Fruit fly (Drosophila melanogaster) whole organism, embryonic: ENCODE results near the gene CG15602.
A peak's percentile ranks its signal among the peaks of the same experiment; 100 is the strongest.

Experiments used
- Antp ChIP-seq: fragments of 200-800 bp; sonication (Bioruptor generic); optimal IDR thresholded peaks from 3 replicates; lab custom pipeline; 2016; ENCODE audit warnings: missing biosample characterization, missing genetic modification characterization
- Atf-2 ChIP-seq: fragments of 200-800 bp; sonication (Bioruptor generic); optimal IDR thresholded peaks from 2 replicates; lab custom pipeline; 2016; ENCODE audit warnings: missing biosample characterization, missing genetic modification characterization
- Atf3 ChIP-seq: fragments of 200-800 bp; sonication (Bioruptor generic); optimal IDR thresholded peaks from 3 replicates; lab custom pipeline; 2016; ENCODE audit warnings: missing biosample characterization, missing genetic modification characterization
- Atf6 ChIP-seq: fragments of 200-800 bp; sonication (Bioruptor generic); IDR thresholded peaks from 2 replicates; pipeline ENCODE4 v1.3.6; 2022; ENCODE audit warnings: missing biosample characterization, missing genetic modification characterization
- BEAF-32 ChIP-seq: fragments of 200-800 bp; sonication (Bioruptor generic); optimal IDR thresholded peaks from 3 replicates; lab custom pipeline; 2017; ENCODE audit warnings: missing biosample characterization, missing genetic modification characterization, mild to moderate bottlenecking, moderate library complexity, missing genetic modification reagents
- CG11695 ChIP-seq: fragments of 200-800 bp; sonication (Bioruptor generic); IDR thresholded peaks from 3 replicates; pipeline ENCODE4 v1.3.6; 2022; ENCODE audit warnings: missing biosample characterization, missing genetic modification characterization
- CG12071 ChIP-seq: fragments of 200-800 bp; sonication (Bioruptor generic); optimal IDR thresholded peaks from 3 replicates; lab custom pipeline; 2018; ENCODE audit warnings: missing biosample characterization, mild to moderate bottlenecking, missing genetic modification characterization
- CG15011 ChIP-seq: fragments of 200-800 bp; sonication (Bioruptor generic); optimal IDR thresholded peaks from 3 replicates; lab custom pipeline; 2018; ENCODE audit warnings: missing biosample characterization, mild to moderate bottlenecking, missing genetic modification characterization
- CG1529 ChIP-seq: fragments of 200-800 bp; sonication (Bioruptor generic); optimal IDR thresholded peaks from 3 replicates; lab custom pipeline; 2018; ENCODE audit warnings: missing biosample characterization, missing genetic modification characterization
- CG1647 ChIP-seq: fragments of 200-800 bp; sonication (Bioruptor generic); optimal IDR thresholded peaks from 3 replicates; lab custom pipeline; 2016; ENCODE audit warnings: missing biosample characterization, missing genetic modification characterization
- CG17359 ChIP-seq: fragments of 200-800 bp; sonication (Bioruptor generic); optimal IDR thresholded peaks from 3 replicates; lab custom pipeline; 2018; ENCODE audit warnings: missing biosample characterization, mild to moderate bottlenecking, missing genetic modification characterization, moderate library complexity
- CG1832 ChIP-seq: fragments of 200-800 bp; sonication (Bioruptor generic); optimal IDR thresholded peaks from 2 replicates; lab custom pipeline; 2017; ENCODE audit warnings: missing biosample characterization, mild to moderate bottlenecking, missing genetic modification characterization, inconsistent platforms
- CG30403 ChIP-seq: fragments of 200-800 bp; sonication (Bioruptor generic); optimal IDR thresholded peaks from 3 replicates; lab custom pipeline; 2016; ENCODE audit warnings: missing biosample characterization, missing genetic modification characterization
- CG31388 ChIP-seq: fragments of 200-800 bp; sonication (Bioruptor generic); optimal IDR thresholded peaks from 2 replicates; lab custom pipeline; 2016; ENCODE audit warnings: missing biosample characterization, missing genetic modification characterization
- CG4707 ChIP-seq: fragments of 200-800 bp; sonication (Bioruptor generic); optimal IDR thresholded peaks from 2 replicates; lab custom pipeline; 2018; ENCODE audit warnings: missing biosample characterization, mild to moderate bottlenecking, missing genetic modification characterization, moderate library complexity
- CG6765 ChIP-seq: fragments of 200-800 bp; sonication (Bioruptor generic); optimal IDR thresholded peaks from 3 replicates; lab custom pipeline; 2017; ENCODE audit warnings: missing biosample characterization, mild to moderate bottlenecking, missing genetic modification characterization
- CG6813 ChIP-seq: fragments of 200-800 bp; sonication (Bioruptor generic); optimal IDR thresholded peaks from 2 replicates; lab custom pipeline; 2017; ENCODE audit warnings: missing biosample characterization, missing genetic modification characterization, mild to moderate bottlenecking, moderate library complexity, missing genetic modification reagents
- CG7745 ChIP-seq: fragments of 200-800 bp; sonication (Bioruptor generic); optimal IDR thresholded peaks from 2 replicates; lab custom pipeline; 2018; ENCODE audit warnings: missing biosample characterization, mild to moderate bottlenecking, missing genetic modification characterization, moderate library complexity
- CG7987 ChIP-seq: fragments of 200-800 bp; sonication (Bioruptor generic); optimal IDR thresholded peaks from 2 replicates; lab custom pipeline; 2018; ENCODE audit warnings: missing biosample characterization, mild to moderate bottlenecking, missing genetic modification characterization, moderate library complexity
- CG8089 ChIP-seq: fragments of 200-800 bp; sonication (Bioruptor generic); optimal IDR thresholded peaks from 3 replicates; lab custom pipeline; 2016; ENCODE audit warnings: missing biosample characterization, missing genetic modification characterization
- CG9727 ChIP-seq: fragments of 200-800 bp; sonication (Bioruptor generic); optimal IDR thresholded peaks from 3 replicates; lab custom pipeline; 2017; ENCODE audit warnings: missing biosample characterization, mild to moderate bottlenecking, missing genetic modification characterization
- CG9817 ChIP-seq: fragments of 200-800 bp; sonication (Bioruptor generic); optimal IDR thresholded peaks from 2 replicates; lab custom pipeline; 2018; ENCODE audit warnings: missing biosample characterization, mild to moderate bottlenecking, missing genetic modification characterization, moderate library complexity
- D ChIP-seq, 2 experiments: fragments of 200-800 bp in 1 of 2; fragments of >200 bp in 1 of 2; sonication (Bioruptor generic) in 1 of 2; optimal IDR thresholded peaks; 2 replicates in 1 of 2; 3 replicates in 1 of 2; lab custom pipeline; 2017; ENCODE audit warnings: mild to moderate bottlenecking in 1 of 2, missing biosample characterization in 1 of 2, missing genetic modification characterization in 1 of 2, missing genetic modification reagents in 1 of 2
- Dbx ChIP-seq: fragments of 200-800 bp; sonication (Bioruptor generic); IDR thresholded peaks from 3 replicates; pipeline ENCODE4 v1.3.6; 2022; ENCODE audit warnings: missing biosample characterization, missing genetic modification characterization
- ERR ChIP-seq: fragments of 200-800 bp; sonication (Bioruptor generic); optimal IDR thresholded peaks from 2 replicates; lab custom pipeline; 2016; ENCODE audit warnings: missing biosample characterization, missing genetic modification characterization
- Hand ChIP-seq: fragments of 200-800 bp; sonication (Bioruptor generic); optimal IDR thresholded peaks from 2 replicates; lab custom pipeline; 2017; ENCODE audit warnings: mild to moderate bottlenecking, missing biosample characterization, missing genetic modification reagents, missing genetic modification characterization
- MBD-R2 ChIP-seq: fragments of 200-800 bp; sonication (Bioruptor generic); IDR thresholded peaks from 2 replicates; pipeline ENCODE4 v1.3.6; 2022; ENCODE audit warnings: missing biosample characterization, missing genetic modification characterization
- Mrtf ChIP-seq: fragments of 200-800 bp; sonication (Bioruptor generic); IDR thresholded peaks from 3 replicates; pipeline ENCODE4 v1.3.6; 2022; ENCODE audit warnings: missing biosample characterization, missing genetic modification characterization
- NK7.1 ChIP-seq: fragments of 200-800 bp; sonication (Bioruptor generic); optimal IDR thresholded peaks from 3 replicates; lab custom pipeline; 2016; ENCODE audit warnings: missing biosample characterization, missing genetic modification characterization
- Oaz ChIP-seq: fragments of 200-800 bp; sonication (Bioruptor generic); IDR thresholded peaks from 2 replicates; pipeline ENCODE4 v1.3.6; 2022; ENCODE audit warnings: missing biosample characterization, missing genetic modification characterization
- Oli ChIP-seq: fragments of 200-800 bp; sonication (Bioruptor generic); optimal IDR thresholded peaks from 2 replicates; lab custom pipeline; 2018; ENCODE audit warnings: missing biosample characterization, mild to moderate bottlenecking, missing genetic modification characterization, moderate library complexity
- Rfx ChIP-seq: fragments of 200-800 bp; sonication (Bioruptor generic); IDR thresholded peaks from 2 replicates; pipeline ENCODE4 v1.3.6; 2022; ENCODE audit warnings: missing biosample characterization, missing genetic modification characterization
- Sox100B ChIP-seq: fragments of 200-800 bp; sonication (Bioruptor generic); optimal IDR thresholded peaks from 3 replicates; lab custom pipeline; 2018; ENCODE audit warnings: missing biosample characterization, mild to moderate bottlenecking, missing genetic modification characterization
- Xrp1 ChIP-seq: fragments of 200-800 bp; sonication (Bioruptor generic); IDR thresholded peaks from 2 replicates; pipeline ENCODE4 v1.3.6; 2022; ENCODE audit warnings: missing biosample characterization, missing genetic modification characterization
- ase ChIP-seq: fragments of 200-800 bp; sonication (Bioruptor generic); IDR thresholded peaks from 3 replicates; pipeline ENCODE4 v1.3.6; 2022; ENCODE audit warnings: missing biosample characterization, missing genetic modification characterization
- chn ChIP-seq: fragments of 200-800 bp; sonication (Bioruptor generic); optimal IDR thresholded peaks from 2 replicates; lab custom pipeline; 2016; ENCODE audit warnings: missing biosample characterization, missing genetic modification characterization
- dimm ChIP-seq: fragments of 200-800 bp; sonication (Bioruptor generic); IDR thresholded peaks from 2 replicates; pipeline ENCODE4 v1.3.6; 2022; ENCODE audit warnings: missing biosample characterization, missing genetic modification characterization
- dysf ChIP-seq: fragments of 200-800 bp; sonication (Bioruptor generic); IDR thresholded peaks from 3 replicates; pipeline ENCODE4 v1.3.6; 2022; ENCODE audit warnings: missing biosample characterization, missing genetic modification characterization
- en ChIP-seq: fragments of 200-800 bp; sonication (Bioruptor generic); optimal IDR thresholded peaks from 2 replicates; lab custom pipeline; 2016; ENCODE audit warnings: missing biosample characterization, missing genetic modification characterization
- gro ChIP-seq: fragments of 200-800 bp; sonication (Bioruptor generic); optimal IDR thresholded peaks from 2 replicates; lab custom pipeline; 2016; ENCODE audit warnings: missing biosample characterization, missing genetic modification characterization
- mirr ChIP-seq: fragments of 200-800 bp; sonication (Bioruptor generic); optimal IDR thresholded peaks from 3 replicates; lab custom pipeline; 2018; ENCODE audit warnings: missing biosample characterization, mild to moderate bottlenecking, missing genetic modification characterization
- nerfin-1 ChIP-seq: fragments of 200-800 bp; sonication (Bioruptor generic); optimal IDR thresholded peaks from 3 replicates; lab custom pipeline; 2019; ENCODE audit warnings: missing biosample characterization, mild to moderate bottlenecking, missing genetic modification characterization, moderate library complexity
- sd ChIP-seq: fragments of 200-800 bp; sonication (Bioruptor generic); optimal IDR thresholded peaks from 3 replicates; lab custom pipeline; 2018; ENCODE audit warnings: missing biosample characterization, mild to moderate bottlenecking, missing genetic modification characterization, moderate library complexity
- sr ChIP-seq: fragments of 200-800 bp; sonication (Bioruptor generic); IDR thresholded peaks from 3 replicates; pipeline ENCODE4 v1.3.6; 2022; ENCODE audit warnings: missing biosample characterization, missing genetic modification characterization
- toy ChIP-seq: fragments of 200-800 bp; sonication (Bioruptor generic); IDR thresholded peaks from 2 replicates; pipeline ENCODE4 v1.3.6; 2022; ENCODE audit warnings: missing biosample characterization, missing genetic modification characterization
- unpg ChIP-seq: fragments of 200-800 bp; sonication (Bioruptor generic); optimal IDR thresholded peaks from 3 replicates; lab custom pipeline; 2018; ENCODE audit warnings: missing biosample characterization, mild to moderate bottlenecking, missing genetic modification characterization, moderate library complexity
- wdn ChIP-seq: fragments of 200-800 bp; sonication (Bioruptor generic); IDR thresholded peaks from 2 replicates; pipeline ENCODE4 v1.3.6; 2022; ENCODE audit warnings: missing biosample characterization, missing genetic modification characterization
- zen ChIP-seq: fragments of 200-800 bp; sonication (Bioruptor generic); optimal IDR thresholded peaks from 3 replicates; lab custom pipeline; 2018; ENCODE audit warnings: missing biosample characterization, mild to moderate bottlenecking, missing genetic modification characterization, moderate library complexity
- zf30C ChIP-seq: fragments of 200-800 bp; sonication (Bioruptor generic); optimal IDR thresholded peaks from 3 replicates; lab custom pipeline; 2018; ENCODE audit warnings: missing biosample characterization, mild to moderate bottlenecking, missing genetic modification characterization

The CG15602 gene

DNA sequence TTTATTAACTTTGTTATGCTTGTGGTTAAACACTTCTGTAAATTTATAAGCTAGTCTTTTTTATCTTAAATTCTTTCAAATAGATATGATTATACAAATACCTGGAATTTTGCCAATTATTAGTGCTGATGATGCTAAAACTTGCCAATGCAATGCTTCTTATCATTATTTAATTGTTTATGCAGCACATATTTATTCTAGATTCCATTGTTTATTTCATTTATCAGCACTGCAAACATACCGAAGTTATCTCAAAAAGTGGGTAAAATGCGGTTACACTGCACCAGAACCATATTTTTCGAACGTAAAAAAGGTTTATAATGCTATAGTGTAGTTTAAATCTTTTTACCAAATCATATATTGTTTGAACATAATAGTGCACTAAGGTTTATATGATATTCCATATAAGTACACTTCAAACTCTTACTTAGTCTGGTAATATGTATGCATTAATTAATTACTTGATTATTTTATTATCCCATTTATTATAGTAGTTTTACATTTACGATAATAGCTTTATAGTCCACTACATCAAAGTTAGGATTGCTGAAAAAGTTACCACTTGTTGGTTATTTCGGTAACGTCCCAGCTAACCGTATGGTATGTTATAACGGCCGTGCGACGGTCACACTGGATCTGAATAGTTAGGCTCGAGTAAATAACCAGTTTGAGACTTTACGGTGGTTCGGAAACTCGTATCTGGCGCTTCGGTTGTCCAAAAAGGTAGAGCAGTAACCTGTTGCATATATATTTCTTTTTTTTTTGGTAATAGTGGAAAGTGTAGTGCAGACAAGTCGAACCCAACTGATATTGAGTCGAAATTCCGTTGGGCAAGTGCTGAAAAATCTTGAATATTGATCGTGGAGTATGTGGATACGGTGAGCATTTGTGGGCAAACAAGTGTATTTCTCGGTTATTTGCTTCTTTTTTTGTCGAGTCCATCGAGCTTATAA, 10.7 kb upstream of the CG15602 start, which contains the start of gene Rhp:
Rhp (plus strand) TSS at position 663 of the 953 bp plus-strand sequence.
- TF ChIP-seq CG30403, result no peak
- no peak for TF ChIP-seq en (GFP tag; lab: Kevin White, UChicago)
- no peak for TF ChIP-seq CG31388 (GFP tag; lab: Kevin White, UChicago)
- TF ChIP-seq CG11695 (GFP tag; lab: Robert Waterston, UW), result 0 out of 3 replicates have a peak, but pooled peaks have one; percentile 34
- peak; percentile 60 for TF ChIP-seq Sox100B
- TF ChIP-seq D (optimal IDR thresholded peaks at IDR 0.05; lab: Kevin White, UChicago), result no peak
- TF ChIP-seq D (GFP tag; optimal IDR thresholded peaks at IDR 0.05; lab: Kevin White, UChicago), result peak; percentile 43
- no peak for TF ChIP-seq dysf (GFP tag; lab: Robert Waterston, UW)
- TF ChIP-seq sd, result no peak
- no peak for TF ChIP-seq Hand (GFP tag; lab: Kevin White, UChicago)
- peak; percentile 36 for TF ChIP-seq CG9727 (GFP tag; lab: Kevin White, UChicago)
- TF ChIP-seq CG9817 (tag; lab: Kevin White, UChicago), result no peak
- TF ChIP-seq unpg, result peak; percentile 51
- peak; percentile 62 for TF ChIP-seq CG4707 (GFP tag; lab: Kevin White, UChicago)
- no peak for TF ChIP-seq Dbx (GFP tag; lab: Robert Waterston, UW)
- TF ChIP-seq CG1832 (GFP tag; lab: Kevin White, UChicago), result no peak
- peak; percentile 78 for TF ChIP-seq CG17359
- peak; percentile 69 for TF ChIP-seq CG12071 (GFP tag; lab: Kevin White, UChicago)
- peak; percentile 51 for TF ChIP-seq CG1529 (GFP tag; lab: Kevin White, UChicago)
- peak; percentile 11 for TF ChIP-seq BEAF-32 (GFP tag; lab: Kevin White, UChicago)
- TF ChIP-seq CG15011 (GFP tag; lab: Kevin White, UChicago), result no peak
- no peak for TF ChIP-seq CG1647 (GFP tag; lab: Kevin White, UChicago)
- no peak for TF ChIP-seq CG7745 (tag; lab: Kevin White, UChicago)
- no peak for TF ChIP-seq zf30C
- TF ChIP-seq Mrtf (GFP tag; lab: Robert Waterston, UW), result no peak
- peak; percentile 75 for TF ChIP-seq CG6813 (GFP tag; lab: Kevin White, UChicago)
- TF ChIP-seq Atf-2 (GFP tag; lab: Kevin White, UChicago), result no peak
- TF ChIP-seq Atf3 (GFP tag; lab: Kevin White, UChicago), result no peak
- no peak for TF ChIP-seq gro (GFP tag; lab: Kevin White, UChicago)
- TF ChIP-seq dimm (GFP tag; lab: Robert Waterston, UW), result no peak
- peak; percentile 62 for TF ChIP-seq CG7987 (GFP tag; lab: Kevin White, UChicago)
- TF ChIP-seq Oli (tag; lab: Kevin White, UChicago), result peak; percentile 16
- no peak for TF ChIP-seq wdn (GFP tag; lab: Robert Waterston, UW)
- no peak for TF ChIP-seq Rfx
- no peak for TF ChIP-seq NK7.1
- no peak for TF ChIP-seq ase
- no peak for TF ChIP-seq sr
- TF ChIP-seq MBD-R2, result peak; percentile 7
- TF ChIP-seq Atf6 (GFP tag; lab: Robert Waterston, UW), result no peak
- no peak for TF ChIP-seq toy
- TF ChIP-seq chn, result no peak
- no peak for TF ChIP-seq Oaz
- no peak for TF ChIP-seq ERR (GFP tag; lab: Kevin White, UChicago)
- TF ChIP-seq nerfin-1 (tag; lab: Kevin White, UChicago), result peak; percentile 49
- TF ChIP-seq CG8089, result no peak
- TF ChIP-seq zen (tag; lab: Kevin White, UChicago), result no peak
- TF ChIP-seq Xrp1 (GFP tag; lab: Robert Waterston, UW), result peak; percentile 40; the same call in 1 of the 2 replicates
- TF ChIP-seq CG6765 (GFP tag; lab: Kevin White, UChicago), result no peak
- peak; percentile 30 for TF ChIP-seq mirr (GFP tag; lab: Kevin White, UChicago)
- no peak for TF ChIP-seq Antp (GFP tag; lab: Kevin White, UChicago)
